Worm (Caenorhabditis elegans) whole organism, L1 larva: ENCODE data around the gene tpst-2.

ENCODE experiments used
- C04F5.9 ChIP-seq: sonication (generic microtip); optimal IDR thresholded peaks from 2 replicates; lab custom pipeline; 2016; ENCODE audit warnings: missing genetic modification characterization, missing compliant biosample characterization
- C16A3.4 ChIP-seq: fragments of 150-350 bp; optimal IDR thresholded peaks from 2 replicates; lab custom pipeline; 2014; ENCODE audit warnings: missing biosample characterization, missing genetic modification characterization
- alr-1 ChIP-seq: fragments of 200-800 bp; sonication (Bioruptor generic); optimal IDR thresholded peaks from 2 replicates; lab custom pipeline; 2018; ENCODE audit warnings: borderline replicate concordance, mild to moderate bottlenecking, missing genetic modification characterization, missing compliant biosample characterization
- aly-2 ChIP-seq: fragments of 150-350 bp; optimal IDR thresholded peaks from 2 replicates; lab custom pipeline; 2014; ENCODE audit warnings: missing biosample characterization, missing genetic modification characterization
- ama-1 ChIP-seq: fragments of 150-350 bp; optimal IDR thresholded peaks from 2 replicates; lab custom pipeline; 2014
- blmp-1 ChIP-seq: fragments of 150-350 bp; optimal IDR thresholded peaks from 2 replicates; lab custom pipeline; 2014; ENCODE audit warnings: missing biosample characterization, missing genetic modification characterization
- ceh-90 ChIP-seq: sonication (generic microtip); optimal IDR thresholded peaks from 2 replicates; lab custom pipeline; 2016; ENCODE audit warnings: missing genetic modification characterization, missing compliant biosample characterization
- ces-1 ChIP-seq: fragments of 150-350 bp; optimal IDR thresholded peaks from 2 replicates; lab custom pipeline; 2014; ENCODE audit warnings: missing biosample characterization, missing genetic modification reagents, missing genetic modification characterization
- dpl-1 ChIP-seq, 3 experiments: fragments of 150-350 bp in 2 of 3; sonication (generic microtip) in 1 of 3; optimal IDR thresholded peaks; 2 replicates each; lab custom pipeline; 2014 to 2017; ENCODE audit warnings: missing biosample characterization in 3 of 3, missing genetic modification characterization in 3 of 3, missing genetic modification reagents in 3 of 3
- dsc-1 ChIP-seq: sonication (generic microtip); optimal IDR thresholded peaks from 2 replicates; lab custom pipeline; 2016; ENCODE audit warnings: mild to moderate bottlenecking, missing genetic modification characterization, missing compliant biosample characterization
- efl-1 ChIP-seq, 4 experiments: fragments of 150-350 bp; optimal IDR thresholded peaks in 3 of 4; peaks in 1 of 4; 1 replicate in 1 of 4; 2 replicates in 3 of 4; lab custom pipeline; 2014; ENCODE audit warnings: missing biosample characterization in 2 of 4, missing genetic modification characterization in 2 of 4, missing genetic modification reagents in 2 of 4
- efl-3 ChIP-seq: fragments of 200-800 bp; sonication (Bioruptor generic); optimal IDR thresholded peaks from 2 replicates; lab custom pipeline; 2018; ENCODE audit warnings: mild to moderate bottlenecking, missing genetic modification characterization, missing compliant biosample characterization
- egl-13 ChIP-seq: sonication (generic microtip); optimal IDR thresholded peaks from 2 replicates; lab custom pipeline; 2016; ENCODE audit warnings: missing genotype, missing genetic modification reagents, missing genetic modification characterization, missing compliant biosample characterization
- elt-2 ChIP-seq: sonication (generic microtip); optimal IDR thresholded peaks from 2 replicates; lab custom pipeline; 2016; ENCODE audit warnings: missing genetic modification characterization, mild to moderate bottlenecking, inconsistent platforms, missing compliant biosample characterization, missing genetic modification reagents
- elt-3 ChIP-seq, 6 experiments: fragments of 150-350 bp in 1 of 6; sonication (generic microtip); optimal IDR thresholded peaks; 2 replicates each; lab custom pipeline; 2017 to 2018; ENCODE audit warnings: missing biosample characterization in 6 of 6, missing genetic modification characterization in 6 of 6, inconsistent platforms in 1 of 6
- ets-5 ChIP-seq: fragments of 200-800 bp; sonication (Bioruptor generic); IDR thresholded peaks from 2 replicates; pipeline ENCODE4 v1.3.6; 2022; ENCODE audit warnings: missing genetic modification characterization, missing compliant biosample characterization
- fkh-10 ChIP-seq: sonication (generic microtip); optimal IDR thresholded peaks from 2 replicates; lab custom pipeline; 2017; ENCODE audit warnings: missing biosample characterization, missing genetic modification reagents, missing genetic modification characterization
- fkh-4 ChIP-seq: sonication (generic microtip); optimal IDR thresholded peaks from 2 replicates; lab custom pipeline; 2016; ENCODE audit warnings: missing compliant biosample characterization, missing genetic modification characterization, borderline replicate concordance
- fkh-8 ChIP-seq: sonication (generic microtip); optimal IDR thresholded peaks from 2 replicates; lab custom pipeline; 2016; ENCODE audit warnings: mild to moderate bottlenecking, missing genetic modification characterization, missing compliant biosample characterization
- fos-1 ChIP-seq: fragments of 150-350 bp; optimal IDR thresholded peaks from 2 replicates; lab custom pipeline; 2014; ENCODE audit warnings: missing biosample characterization, missing genetic modification characterization
- grh-1 ChIP-seq: fragments of 200-800 bp; sonication (Bioruptor generic); IDR thresholded peaks from 2 replicates; pipeline ENCODE4 v1.3.6; 2022; ENCODE audit warnings: missing genetic modification reagents, missing genetic modification characterization, missing compliant biosample characterization
- hlh-17 ChIP-seq: fragments of 200-800 bp; sonication (Bioruptor generic); optimal IDR thresholded peaks from 2 replicates; lab custom pipeline; 2018; ENCODE audit warnings: missing genetic modification characterization, mild to moderate bottlenecking, missing compliant biosample characterization, moderate library complexity, borderline replicate concordance
- hpl-2 ChIP-seq: fragments of 150-350 bp; optimal IDR thresholded peaks from 2 replicates; lab custom pipeline; 2014; ENCODE audit warnings: missing biosample characterization, missing genetic modification reagents, missing genetic modification characterization
- irx-1 ChIP-seq: sonication (generic microtip); optimal IDR thresholded peaks from 2 replicates; lab custom pipeline; 2016; ENCODE audit warnings: missing genetic modification characterization, missing compliant biosample characterization
- isw-1 ChIP-seq: fragments of 200-800 bp; sonication (Bioruptor generic); IDR thresholded peaks from 2 replicates; pipeline ENCODE4 v1.3.6; 2022; ENCODE audit warnings: missing genetic modification characterization, missing compliant biosample characterization
- lin-14 ChIP-seq: fragments of 200-800 bp; sonication (Bioruptor generic); optimal IDR thresholded peaks from 2 replicates; lab custom pipeline; 2018; ENCODE audit warnings: mild to moderate bottlenecking, missing genetic modification characterization, moderate library complexity, missing compliant biosample characterization
- lin-15B ChIP-seq: fragments of 150-350 bp; sonication (generic microtip); optimal IDR thresholded peaks from 3 replicates; lab custom pipeline; 2014; ENCODE audit warnings: missing biosample characterization, missing genetic modification characterization
- lin-39 ChIP-seq: fragments of 150-350 bp; optimal IDR thresholded peaks from 2 replicates; lab custom pipeline; 2014; ENCODE audit warnings: missing biosample characterization, missing genetic modification reagents, missing genetic modification characterization
- lir-3 ChIP-seq: sonication (generic microtip); optimal IDR thresholded peaks from 2 replicates; lab custom pipeline; 2016; ENCODE audit warnings: mild to moderate bottlenecking, missing genetic modification characterization, moderate library complexity, missing compliant biosample characterization; ENCODE audit not compliant: poor library complexity
- mab-9 ChIP-seq: fragments of 200-800 bp; sonication (Bioruptor generic); IDR thresholded peaks from 2 replicates; pipeline ENCODE4 v1.3.6; 2022; ENCODE audit warnings: missing genetic modification reagents, missing genetic modification characterization, missing compliant biosample characterization
- mdl-1 ChIP-seq, 2 experiments: fragments of 150-350 bp; optimal IDR thresholded peaks; 2 replicates each; lab custom pipeline; 2014 to 2017; ENCODE audit warnings: missing biosample characterization in 2 of 2, missing genetic modification characterization in 2 of 2, inconsistent platforms in 1 of 2
- mef-2 ChIP-seq: fragments of 150-350 bp; optimal IDR thresholded peaks from 2 replicates; lab custom pipeline; 2014; ENCODE audit warnings: missing biosample characterization, missing genetic modification characterization
- mep-1 ChIP-seq: fragments of 150-350 bp; optimal IDR thresholded peaks from 2 replicates; lab custom pipeline; 2014; ENCODE audit warnings: missing biosample characterization, missing genetic modification characterization
- nhr-12 ChIP-seq: sonication (generic microtip); optimal IDR thresholded peaks from 2 replicates; lab custom pipeline; 2017; ENCODE audit warnings: missing biosample characterization, missing genetic modification characterization
- nhr-19 ChIP-seq: fragments of 200-800 bp; sonication (Bioruptor generic); conservative IDR thresholded peaks from 2 replicates; pipeline ENCODE4 v1.3.6; 2022; ENCODE audit warnings: missing genetic modification characterization, missing compliant biosample characterization
- nhr-237 ChIP-seq: fragments of 150-350 bp; optimal IDR thresholded peaks from 2 replicates; lab custom pipeline; 2014; ENCODE audit warnings: missing biosample characterization, missing genetic modification characterization
- nhr-47 ChIP-seq: sonication (generic microtip); optimal IDR thresholded peaks from 2 replicates; lab custom pipeline; 2016; ENCODE audit warnings: mild to moderate bottlenecking, missing genetic modification characterization, moderate library complexity, missing compliant biosample characterization
- nhr-71 ChIP-seq: sonication (generic microtip); optimal IDR thresholded peaks from 2 replicates; lab custom pipeline; 2016; ENCODE audit warnings: mild to moderate bottlenecking, missing genetic modification characterization, moderate library complexity, missing compliant biosample characterization
- nhr-76 ChIP-seq: sonication (generic microtip); optimal IDR thresholded peaks from 2 replicates; lab custom pipeline; 2017; ENCODE audit warnings: missing biosample characterization, missing genetic modification characterization
- nhr-77 ChIP-seq: fragments of 150-350 bp; optimal IDR thresholded peaks from 2 replicates; lab custom pipeline; 2014; ENCODE audit warnings: missing biosample characterization, missing genetic modification characterization
- nhr-85 ChIP-seq: sonication (generic microtip); peaks from one replicate; lab custom pipeline; 2016; ENCODE audit warnings: missing genetic modification characterization, inconsistent platforms, missing compliant biosample characterization
- nhr-90 ChIP-seq: sonication (generic microtip); optimal IDR thresholded peaks from 2 replicates; lab custom pipeline; 2016; ENCODE audit warnings: mild to moderate bottlenecking, missing genetic modification characterization, missing compliant biosample characterization; ENCODE audit not compliant: poor library complexity
- pax-3 ChIP-seq: fragments of 200-800 bp; sonication (Bioruptor generic); optimal IDR thresholded peaks from 2 replicates; lab custom pipeline; 2018; ENCODE audit warnings: mild to moderate bottlenecking, missing genetic modification characterization, moderate library complexity, missing compliant biosample characterization
- pqm-1 ChIP-seq: sonication (generic microtip); optimal IDR thresholded peaks from 3 replicates; lab custom pipeline; 2017; ENCODE audit warnings: missing biosample characterization, missing genetic modification characterization
- snu-23 ChIP-seq: sonication (generic microtip); optimal IDR thresholded peaks from 2 replicates; lab custom pipeline; 2016; ENCODE audit warnings: missing genetic modification characterization, missing compliant biosample characterization
- sox-4 ChIP-seq: sonication (generic microtip); optimal IDR thresholded peaks from 2 replicates; lab custom pipeline; 2016; ENCODE audit warnings: missing genetic modification characterization, missing compliant biosample characterization
- sup-37 ChIP-seq: fragments of 200-800 bp; sonication (Bioruptor generic); optimal IDR thresholded peaks from 2 replicates; lab custom pipeline; 2018; ENCODE audit warnings: mild to moderate bottlenecking, missing genetic modification characterization, missing compliant biosample characterization
- swsn-7 ChIP-seq: sonication (generic microtip); optimal IDR thresholded peaks from 2 replicates; lab custom pipeline; 2016; ENCODE audit warnings: missing genetic modification characterization, missing compliant biosample characterization
- tbx-2 ChIP-seq: sonication (generic microtip); optimal IDR thresholded peaks from 2 replicates; lab custom pipeline; 2016; ENCODE audit warnings: missing genetic modification characterization, missing compliant biosample characterization
- unc-130 ChIP-seq: fragments of 150-350 bp; optimal IDR thresholded peaks from 2 replicates; lab custom pipeline; 2017; ENCODE audit warnings: missing biosample characterization, missing genetic modification characterization, inconsistent platforms
- unc-62 ChIP-seq: fragments of 150-350 bp; optimal IDR thresholded peaks from 2 replicates; lab custom pipeline; 2014; ENCODE audit warnings: missing biosample characterization, missing genetic modification reagents, missing genetic modification characterization
- xbp-1 ChIP-seq: sonication (generic microtip); optimal IDR thresholded peaks from 2 replicates; lab custom pipeline; 2016; ENCODE audit warnings: missing genetic modification characterization, missing compliant biosample characterization
- zip-4 ChIP-seq: fragments of 200-800 bp; sonication (Bioruptor generic); optimal IDR thresholded peaks from 2 replicates; lab custom pipeline; 2018; ENCODE audit warnings: mild to moderate bottlenecking, missing genetic modification characterization, moderate library complexity, missing compliant biosample characterization

The tpst-2 gene

ce11 chrIII:789604-790003 lies 18.5 kb downstream of the tpst-2 start:
- TF ChIP-seq mep-1 (tag; lab: Kevin White, UChicago) (no peak), snu-23 (GFP tag; lab: Kevin White, UChicago) (no peak), ceh-90 (tag; lab: Kevin White, UChicago) (no peak), blmp-1 (tag; lab: Kevin White, UChicago) (no peak), unc-130 (tag; lab: Kevin White, UChicago) (no peak), nhr-47 (tag; lab: Kevin White, UChicago) (peak; percentile 56), ama-1 (lab: Kevin White, UChicago) (no peak), lin-14 (GFP tag; lab: Kevin White, UChicago) (peak; percentile 20), unc-62 (GFP tag; lab: Kevin White, UChicago) (no peak), sup-37 (GFP tag; lab: Kevin White, UChicago) (no peak), fos-1 (tag; lab: Kevin White, UChicago) (no peak), tbx-2 (tag; lab: Kevin White, UChicago) (no peak), alr-1 (tag; lab: Kevin White, UChicago) (no peak), isw-1 (GFP tag; lab: Robert Waterston, UW) (no peak), C04F5.9 (no peak), elt-2 (tag; lab: Kevin White, UChicago) (no peak), lin-15B (tag; lab: Kevin White, UChicago) (no peak), C16A3.4 (no peak), nhr-19 (GFP tag; lab: Robert Waterston, UW) (no peak), pqm-1 (tag; lab: Kevin White, UChicago) (no peak), ets-5 (GFP tag; lab: Robert Waterston, UW) (no peak), hlh-17 (GFP tag; lab: Kevin White, UChicago) (no peak), egl-13 (tag; lab: Kevin White, UChicago) (peak; percentile 30), fkh-8 (peak; percentile 84), nhr-90 (tag; lab: Kevin White, UChicago) (no peak), efl-1 (optimal IDR thresholded peaks at IDR 0.05; lab: Kevin White, UChicago) (no peak), efl-1 (GFP tag; optimal IDR thresholded peaks at IDR 0.05 in 1 of 2; lab: Kevin White, UChicago) (peak in 1 of 2 experiments; percentile 80), hpl-2 (no peak), grh-1 (GFP tag; lab: Robert Waterston, UW) (no peak), elt-3 (tag; optimal IDR thresholded peaks at IDR 0.05; lab: Kevin White, UChicago) (no peak), nhr-77 (no peak), pax-3 (tag; lab: Kevin White, UChicago) (no peak), efl-3 (no peak), nhr-237 (tag; lab: Kevin White, UChicago) (no peak), nhr-71 (tag; lab: Kevin White, UChicago) (peak; percentile 69), nhr-76 (tag; lab: Kevin White, UChicago) (no peak), zip-4 (GFP tag; lab: Kevin White, UChicago) (no peak), aly-2 (tag; lab: Kevin White, UChicago) (no peak), irx-1 (tag; lab: Kevin White, UChicago) (no peak), lir-3 (tag; lab: Kevin White, UChicago) (no peak), dsc-1 (tag; lab: Kevin White, UChicago) (peak; percentile 94), lin-39 (tag; lab: Kevin White, UChicago) (no peak), mab-9 (GFP tag; lab: Robert Waterston, UW) (no peak), nhr-12 (tag; lab: Kevin White, UChicago) (no peak), dpl-1 (GFP tag; optimal IDR thresholded peaks at IDR 0.05; lab: Kevin White, UChicago) (no peak), ces-1 (GFP tag; lab: Kevin White, UChicago) (no peak), sox-4 (peak; percentile 85), swsn-7 (tag; lab: Kevin White, UChicago) (peak; percentile 3), fkh-10 (GFP tag; lab: Kevin White, UChicago) (peak; percentile 18), fkh-4 (tag; lab: Kevin White, UChicago) (no peak), mef-2 (tag; lab: Kevin White, UChicago) (no peak), mdl-1 (tag; optimal IDR thresholded peaks at IDR 0.05; lab: Kevin White, UChicago) (no peak), xbp-1 (tag; lab: Kevin White, UChicago) (peak; percentile 7), nhr-85 (tag; lab: Kevin White, UChicago) (peak; percentile 35)
